Worm (Caenorhabditis elegans) whole organism, L4 larva: Measurements from ENCODE around the gene clh-6.

Experiments
- ZK546.5 ChIP-seq, 2 experiments: sonication (generic microtip); optimal IDR thresholded peaks; 2 replicates each; lab custom pipeline; 2017; ENCODE audit warnings: missing biosample characterization in 2 of 2, missing genetic modification characterization in 2 of 2
- ceh-82 ChIP-seq: sonication (generic microtip); optimal IDR thresholded peaks from 2 replicates; lab custom pipeline; 2017; ENCODE audit warnings: missing biosample characterization, missing genetic modification characterization
- daf-8 ChIP-seq: fragments of 200-800 bp; sonication (Bioruptor generic); IDR thresholded peaks from 2 replicates; pipeline ENCODE4 v1.3.6; 2022; ENCODE audit warnings: missing genetic modification characterization, missing compliant biosample characterization
- dpl-1 ChIP-seq: fragments of 150-350 bp; optimal IDR thresholded peaks from 2 replicates; lab custom pipeline; 2014; ENCODE audit warnings: missing biosample characterization, missing genetic modification reagents, missing genetic modification characterization
- fos-1 ChIP-seq: fragments of 150-350 bp; optimal IDR thresholded peaks from 2 replicates; lab custom pipeline; 2014; ENCODE audit warnings: missing biosample characterization, missing genetic modification characterization
- hlh-30 ChIP-seq: sonication (generic microtip); optimal IDR thresholded peaks from 2 replicates; lab custom pipeline; 2017; ENCODE audit warnings: antibody characterized with exemption, mild to moderate bottlenecking, missing genetic modification characterization, missing compliant biosample characterization; ENCODE audit not compliant: insufficient read depth
- jun-1 ChIP-seq: fragments of 150-350 bp; optimal IDR thresholded peaks from 2 replicates; lab custom pipeline; 2014; ENCODE audit warnings: missing biosample characterization, missing genetic modification reagents, missing genetic modification characterization
- mxl-3 ChIP-seq: fragments of 200-800 bp; sonication (Bioruptor generic); optimal IDR thresholded peaks from 2 replicates; lab custom pipeline; 2018; ENCODE audit warnings: mild to moderate bottlenecking, missing genetic modification characterization, missing compliant biosample characterization
- nhr-237 ChIP-seq: sonication (generic microtip); optimal IDR thresholded peaks from 2 replicates; lab custom pipeline; 2017; ENCODE audit warnings: missing biosample characterization, missing genetic modification characterization
- nhr-41 ChIP-seq: fragments of 200-800 bp; sonication (Bioruptor generic); IDR thresholded peaks from 2 replicates; pipeline ENCODE4 v1.3.6; 2022; ENCODE audit warnings: missing genetic modification reagents, missing genetic modification characterization, missing compliant biosample characterization
- rbr-2 ChIP-seq: sonication (generic microtip); optimal IDR thresholded peaks from 2 replicates; lab custom pipeline; 2016; ENCODE audit warnings: missing genotype, missing genetic modification characterization, missing compliant biosample characterization
- snpc-4 ChIP-seq: fragments of 150-350 bp; optimal IDR thresholded peaks from 2 replicates; lab custom pipeline; 2014; ENCODE audit warnings: missing biosample characterization, missing genetic modification characterization
- unc-62 ChIP-seq, 3 experiments: fragments of 150-350 bp in 1 of 3; sonication (generic microtip); optimal IDR thresholded peaks in 2 of 3; peaks in 1 of 3; 1 replicate in 1 of 3; 2 replicates in 2 of 3; lab custom pipeline; 2014 to 2017; ENCODE audit warnings: missing biosample characterization in 3 of 3, missing genetic modification characterization in 3 of 3, missing genetic modification reagents in 3 of 3, missing genotype in 1 of 3
- ztf-11 ChIP-seq: fragments of 150-350 bp; optimal IDR thresholded peaks from 2 replicates; lab custom pipeline; 2014; ENCODE audit warnings: missing biosample characterization, missing genetic modification characterization

DNA sequence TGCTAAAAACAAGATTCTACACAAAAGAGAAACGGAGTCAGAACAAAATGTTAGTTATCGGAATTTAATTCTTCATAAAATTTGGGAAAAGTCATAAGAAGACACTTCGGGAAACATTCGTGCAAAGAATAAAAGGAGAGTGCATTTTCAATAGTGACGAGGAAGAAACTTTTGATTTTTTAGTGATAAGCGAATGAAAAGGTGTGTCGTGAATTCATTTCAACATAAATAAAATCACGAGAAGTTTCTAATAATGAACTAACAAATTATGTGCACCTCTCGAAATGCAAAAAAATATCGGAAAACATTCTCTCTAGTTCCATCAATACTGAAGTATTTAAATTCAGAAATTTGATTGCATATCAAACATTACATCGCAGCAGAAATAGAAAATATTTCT lies 12.8 kb upstream of the clh-6 start:
- TF ChIP-seq daf-8 (GFP tag; lab: Robert Waterston, UW): no peak
- no peak for TF ChIP-seq dpl-1 (GFP tag; lab: Kevin White, UChicago)
- TF ChIP-seq unc-62 (GFP tag; optimal IDR thresholded peaks at IDR 0.05 in 1 of 2; lab: Kevin White, UChicago): no peak
- TF ChIP-seq unc-62 (tag; optimal IDR thresholded peaks at IDR 0.05; lab: Kevin White, UChicago): no peak
- TF ChIP-seq ceh-82 (tag; lab: Kevin White, UChicago): no peak
- no peak for TF ChIP-seq jun-1
- no peak for TF ChIP-seq mxl-3 (GFP tag; lab: Kevin White, UChicago)
- TF ChIP-seq snpc-4 (tag; lab: Kevin White, UChicago): no peak
- no peak for TF ChIP-seq ZK546.5 (tag; optimal IDR thresholded peaks at IDR 0.05; lab: Kevin White, UChicago)
- TF ChIP-seq nhr-41 (GFP tag; lab: Robert Waterston, UW): no peak
- no peak for TF ChIP-seq fos-1
- no peak for TF ChIP-seq nhr-237 (tag; lab: Kevin White, UChicago)
- no peak for TF ChIP-seq rbr-2 (tag; lab: Kevin White, UChicago)
- TF ChIP-seq hlh-30 (tag; lab: Kevin White, UChicago): no peak
- TF ChIP-seq ztf-11 (tag; lab: Kevin White, UChicago): no peak
